Fruit fly (Drosophila melanogaster) whole organism, wandering third instar larva: ENCODE measurements around the gene tank.
A peak's percentile ranks its signal among the peaks of the same experiment; 100 is the strongest.

Experiments
- CG9705 ChIP-seq: fragments of 200-800 bp; sonication (Bioruptor generic); optimal IDR thresholded peaks from 2 replicates; lab custom pipeline; 2018; ENCODE audit warnings: missing biosample characterization, mild to moderate bottlenecking, missing genetic modification characterization
- Dfd ChIP-seq: fragments of >200 bp; optimal IDR thresholded peaks from 2 replicates; lab custom pipeline; 2017; ENCODE audit warnings: missing biosample characterization, missing genetic modification characterization
- Dif ChIP-seq: fragments of 200-275, 200-300 bp; sonication (Bioruptor generic); optimal IDR thresholded peaks from 2 replicates; lab custom pipeline; 2018; ENCODE audit warnings: missing biosample characterization, missing genetic modification characterization; ENCODE audit not compliant: partially characterized antibody
- Hnf4 ChIP-seq: fragments of 200-800 bp; sonication (Bioruptor generic); optimal IDR thresholded peaks from 2 replicates; lab custom pipeline; 2016; ENCODE audit warnings: missing biosample characterization, mild to moderate bottlenecking, missing genetic modification characterization
- Hr78 ChIP-seq: fragments of >200 bp; optimal IDR thresholded peaks from 2 replicates; lab custom pipeline; 2017; ENCODE audit warnings: missing biosample characterization, missing genetic modification characterization
- Jra ChIP-seq: sonication (Bioruptor generic); optimal IDR thresholded peaks from 2 replicates; lab custom pipeline; 2016; ENCODE audit warnings: missing biosample characterization, missing genetic modification characterization
- Myc ChIP-seq: fragments of >200 bp; optimal IDR thresholded peaks from 2 replicates; lab custom pipeline; 2017
- Vsx2 ChIP-seq: fragments of 200-300, 225-300 bp; sonication (Bioruptor generic); optimal IDR thresholded peaks from 2 replicates; lab custom pipeline; 2018; ENCODE audit warnings: missing biosample characterization, missing genetic modification characterization; ENCODE audit not compliant: partially characterized antibody
- br ChIP-seq: fragments of 200-800 bp; sonication (Bioruptor generic); optimal IDR thresholded peaks from 2 replicates; lab custom pipeline; 2016; ENCODE audit warnings: missing biosample characterization, missing genetic modification characterization
- dmrt93B ChIP-seq: fragments of 200-800 bp; sonication (Bioruptor generic); optimal IDR thresholded peaks from 2 replicates; lab custom pipeline; 2018; ENCODE audit warnings: missing biosample characterization, mild to moderate bottlenecking, missing genetic modification characterization
- ey ChIP-seq: fragments of 200-800 bp; sonication (Bioruptor generic); optimal IDR thresholded peaks from 2 replicates; lab custom pipeline; 2016; ENCODE audit warnings: missing biosample characterization, missing genetic modification characterization
- fru ChIP-seq: fragments of 200-800 bp; sonication (Bioruptor generic); optimal IDR thresholded peaks from 3 replicates; lab custom pipeline; 2016; ENCODE audit warnings: missing biosample characterization, mild to moderate bottlenecking, missing genetic modification characterization
- sage ChIP-seq: fragments of 200-800 bp; sonication (Bioruptor generic); optimal IDR thresholded peaks from 2 replicates; lab custom pipeline; 2016; ENCODE audit warnings: missing biosample characterization, mild to moderate bottlenecking, missing genetic modification characterization
- woc ChIP-seq: sonication (Bioruptor generic); optimal IDR thresholded peaks from 2 replicates; lab custom pipeline; 2016; ENCODE audit warnings: missing biosample characterization, mild to moderate bottlenecking, missing genetic modification characterization

- TF ChIP-seq dmrt93B (GFP tag; lab: Kevin White, UChicago) (no peak), fru (GFP tag; lab: Kevin White, UChicago) (no peak), Dif (GFP tag; lab: Kevin White, UChicago) (no peak), ey (GFP tag; lab: Kevin White, UChicago) (no peak), Jra (GFP tag; lab: Kevin White, UChicago) (no peak), Dfd (peak; percentile 91), Myc (lab: Kevin White, UChicago) (no peak), Vsx2 (GFP tag; lab: Kevin White, UChicago) (no peak), br (no peak), Hr78 (GFP tag; lab: Kevin White, UChicago) (no peak), woc (no peak), CG9705 (GFP tag; lab: Kevin White, UChicago) (no peak), Hnf4 (GFP tag; lab: Kevin White, UChicago) (no peak), sage (GFP tag; lab: Kevin White, UChicago) (no peak)
Observed at dm6 chr2L:4882131-4883022, 44.6 kb upstream of the tank start.
